Fruit fly (Drosophila melanogaster) S2 (cell line): ENCODE measurements around the gene Nagk.

ENCODE experiments used
- CG8478 ChIP-seq: fragments of >200 bp; optimal IDR thresholded peaks from 2 replicates; lab custom pipeline; 2018
- CTCF ChIP-seq, 2 experiments: fragments of >200 bp; optimal IDR thresholded peaks; 2 replicates each; lab custom pipeline; 2018

DNA sequence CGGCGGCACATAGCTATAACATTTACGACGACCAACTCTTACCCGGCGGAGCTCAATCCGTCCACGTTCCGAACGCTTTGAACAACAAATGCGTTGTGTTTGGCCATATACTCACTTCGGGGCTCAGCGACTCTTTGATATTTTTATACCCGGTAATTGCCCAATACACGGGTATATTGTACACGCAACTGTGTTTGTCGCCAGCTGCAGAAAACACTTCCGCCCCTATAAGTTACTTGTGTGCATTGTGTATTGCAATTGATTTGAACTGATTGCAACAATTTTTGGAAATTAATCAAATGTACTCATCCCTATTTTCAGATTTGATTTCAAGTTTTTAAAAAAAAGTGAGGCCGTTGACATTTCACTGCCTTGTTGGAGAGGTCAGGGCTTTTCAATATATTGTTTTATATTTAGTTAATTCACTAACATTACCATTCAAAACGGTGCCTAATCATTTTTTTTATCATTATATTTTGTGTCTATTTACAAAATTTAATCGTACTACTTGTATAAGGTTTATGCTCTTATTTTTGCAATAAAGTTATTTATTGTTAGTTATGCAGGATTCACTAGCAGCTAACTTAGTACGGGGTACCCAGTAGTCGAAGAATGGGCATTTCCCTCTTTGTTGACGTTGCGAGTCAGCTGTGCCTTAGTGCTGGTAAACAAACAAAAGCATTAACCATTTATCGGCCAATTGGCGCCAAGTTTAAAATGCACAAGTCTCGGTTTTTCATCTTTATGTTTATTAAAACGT is at the start of gene Nagk:
- TF ChIP-seq CTCF (optimal IDR thresholded peaks at IDR 0.05; lab: Kevin White, UChicago) (no peak), CG8478 (no peak)
